Fruit fly (Drosophila melanogaster) whole organism, embryonic: ENCODE data around the gene mAChR-B.
A peak's percentile ranks its signal among the peaks of the same experiment; 100 is the strongest.

ENCODE experiments used
- Adf1 ChIP-seq: fragments of 200-800 bp; sonication (Bioruptor generic); IDR thresholded peaks from 2 replicates; pipeline ENCODE4 v1.3.6; 2022; ENCODE audit warnings: missing biosample characterization, missing genetic modification characterization
- Antp ChIP-seq: fragments of 200-800 bp; sonication (Bioruptor generic); optimal IDR thresholded peaks from 3 replicates; lab custom pipeline; 2016; ENCODE audit warnings: missing biosample characterization, missing genetic modification characterization
- Blimp-1 ChIP-seq: fragments of 200-800 bp; sonication (Bioruptor generic); optimal IDR thresholded peaks from 3 replicates; lab custom pipeline; 2018; ENCODE audit warnings: missing biosample characterization, missing genetic modification characterization, mild to moderate bottlenecking, moderate library complexity, missing genetic modification reagents
- CG14050 ChIP-seq: fragments of 200-800 bp; sonication (Bioruptor generic); IDR thresholded peaks from 3 replicates; pipeline ENCODE4 v1.3.6; 2022; ENCODE audit warnings: missing biosample characterization, missing genetic modification characterization
- CG14667 ChIP-seq: fragments of 200-800 bp; sonication (Bioruptor generic); IDR thresholded peaks from 2 replicates; pipeline ENCODE4 v1.3.6; 2022; ENCODE audit warnings: missing biosample characterization, missing genetic modification characterization
- CG14965 ChIP-seq: fragments of 200-800 bp; sonication (Bioruptor generic); optimal IDR thresholded peaks from 2 replicates; lab custom pipeline; 2016; ENCODE audit warnings: missing biosample characterization, missing genetic modification characterization, borderline replicate concordance
- CG1529 ChIP-seq: fragments of 200-800 bp; sonication (Bioruptor generic); optimal IDR thresholded peaks from 3 replicates; lab custom pipeline; 2018; ENCODE audit warnings: missing biosample characterization, missing genetic modification characterization
- CG1647 ChIP-seq: fragments of 200-800 bp; sonication (Bioruptor generic); optimal IDR thresholded peaks from 3 replicates; lab custom pipeline; 2016; ENCODE audit warnings: missing biosample characterization, missing genetic modification characterization
- CG17359 ChIP-seq: fragments of 200-800 bp; sonication (Bioruptor generic); optimal IDR thresholded peaks from 3 replicates; lab custom pipeline; 2018; ENCODE audit warnings: missing biosample characterization, mild to moderate bottlenecking, missing genetic modification characterization, moderate library complexity
- CG17385 ChIP-seq: fragments of 200-800 bp; sonication (Bioruptor generic); optimal IDR thresholded peaks from 3 replicates; lab custom pipeline; 2018; ENCODE audit warnings: missing biosample characterization, mild to moderate bottlenecking, missing genetic modification characterization
- CG1792 ChIP-seq: fragments of 200-800 bp; sonication (Bioruptor generic); optimal IDR thresholded peaks from 2 replicates; lab custom pipeline; 2016; ENCODE audit warnings: missing biosample characterization, missing genetic modification characterization
- CG18262 ChIP-seq: fragments of 200-800 bp; optimal IDR thresholded peaks from 3 replicates; lab custom pipeline; 2019; ENCODE audit warnings: missing biosample characterization, mild to moderate bottlenecking, missing genetic modification characterization, moderate library complexity
- CG18599 ChIP-seq: fragments of 200-800 bp; sonication (Bioruptor generic); optimal IDR thresholded peaks from 3 replicates; lab custom pipeline; 2017; ENCODE audit warnings: missing biosample characterization, missing genetic modification characterization, mild to moderate bottlenecking, moderate library complexity, missing genetic modification reagents
- CG4360 ChIP-seq: fragments of 200-800 bp; sonication (Bioruptor generic); IDR thresholded peaks from 2 replicates; pipeline ENCODE4 v1.3.6; 2022; ENCODE audit warnings: missing biosample characterization, missing genetic modification characterization
- CG4617 ChIP-seq: fragments of 200-800 bp; sonication (Bioruptor generic); optimal IDR thresholded peaks from 3 replicates; lab custom pipeline; 2016; ENCODE audit warnings: missing biosample characterization, missing genetic modification characterization, borderline replicate concordance
- CG5953 ChIP-seq: fragments of 200-800 bp; sonication (Bioruptor generic); IDR thresholded peaks from 2 replicates; pipeline ENCODE4 v1.3.6; 2022; ENCODE audit warnings: missing biosample characterization, missing genetic modification characterization
- CG6254 ChIP-seq: fragments of 200-800 bp; sonication (Bioruptor generic); optimal IDR thresholded peaks from 3 replicates; lab custom pipeline; 2017; ENCODE audit warnings: mild to moderate bottlenecking, missing biosample characterization, missing genetic modification reagents, missing genetic modification characterization
- CG7271 ChIP-seq: fragments of 200-800 bp; sonication (Bioruptor generic); optimal IDR thresholded peaks from 2 replicates; lab custom pipeline; 2018; ENCODE audit warnings: missing biosample characterization, mild to moderate bottlenecking, missing genetic modification characterization, moderate library complexity
- Dbx ChIP-seq: fragments of 200-800 bp; sonication (Bioruptor generic); IDR thresholded peaks from 3 replicates; pipeline ENCODE4 v1.3.6; 2022; ENCODE audit warnings: missing biosample characterization, missing genetic modification characterization
- Deaf1 ChIP-seq: fragments of 200-800 bp; optimal IDR thresholded peaks from 3 replicates; lab custom pipeline; 2019; ENCODE audit warnings: missing biosample characterization, mild to moderate bottlenecking, missing genetic modification characterization, moderate library complexity
- Hr3 ChIP-seq: fragments of 200-800 bp; sonication (Bioruptor generic); optimal IDR thresholded peaks from 3 replicates; lab custom pipeline; 2016; ENCODE audit warnings: missing biosample characterization, missing genetic modification characterization
- Kr ChIP-seq: fragments of 200-800 bp; sonication (Bioruptor generic); optimal IDR thresholded peaks from 2 replicates; lab custom pipeline; 2017; ENCODE audit warnings: missing biosample characterization, mild to moderate bottlenecking, missing genetic modification characterization
- Mes4 ChIP-seq: fragments of 200-800 bp; sonication (Bioruptor generic); optimal IDR thresholded peaks from 2 replicates; lab custom pipeline; 2016; ENCODE audit warnings: missing biosample characterization, missing genetic modification characterization
- Myb ChIP-seq: fragments of 200-800 bp; sonication (Bioruptor generic); optimal IDR thresholded peaks from 2 replicates; lab custom pipeline; 2016; ENCODE audit warnings: missing biosample characterization, missing genetic modification characterization
- Nf-YA ChIP-seq: fragments of 200-800 bp; sonication (Bioruptor generic); IDR thresholded peaks from 2 replicates; pipeline ENCODE4 v1.3.6; 2022; ENCODE audit warnings: missing biosample characterization, missing genetic modification characterization
- Optix ChIP-seq: fragments of 200-800 bp; sonication (Bioruptor generic); IDR thresholded peaks from 3 replicates; pipeline ENCODE4 v1.3.6; 2022; ENCODE audit warnings: missing biosample characterization, missing genetic modification characterization
- Trl ChIP-seq, 3 experiments: fragments of >200 bp in 2 of 3; fragments of 200-800 bp in 1 of 3; sonication (Bioruptor generic) in 1 of 3; optimal IDR thresholded peaks; 2 replicates in 1 of 3; 3 replicates in 2 of 3; lab custom pipeline; 2016 to 2017; ENCODE audit warnings: missing biosample characterization in 1 of 3, missing genetic modification characterization in 1 of 3
- aop ChIP-seq: fragments of 200-800 bp; sonication (Bioruptor generic); IDR thresholded peaks from 2 replicates; pipeline ENCODE4 v1.3.6; 2022; ENCODE audit warnings: missing biosample characterization, missing genetic modification characterization
- ap ChIP-seq: fragments of 200-800 bp; sonication (Bioruptor generic); IDR thresholded peaks from 2 replicates; pipeline ENCODE4 v1.3.6; 2022; ENCODE audit warnings: missing biosample characterization, missing genetic modification characterization
- ara ChIP-seq: fragments of 200-800 bp; sonication (Bioruptor generic); IDR thresholded peaks from 2 replicates; pipeline ENCODE4 v1.3.6; 2022; ENCODE audit warnings: missing biosample characterization, missing genetic modification characterization
- br ChIP-seq: fragments of >200 bp; optimal IDR thresholded peaks from 2 replicates; lab custom pipeline; 2017
- cwo ChIP-seq: fragments of 200-800 bp; sonication (Bioruptor generic); optimal IDR thresholded peaks from 3 replicates; lab custom pipeline; 2017; ENCODE audit warnings: missing biosample characterization, missing genetic modification characterization, mild to moderate bottlenecking, moderate library complexity, missing genetic modification reagents
- dmrt99B ChIP-seq: fragments of 200-800 bp; sonication (Bioruptor generic); optimal IDR thresholded peaks from 2 replicates; lab custom pipeline; 2018; ENCODE audit warnings: missing biosample characterization, mild to moderate bottlenecking, missing genetic modification characterization, moderate library complexity
- ewg ChIP-seq: fragments of 200-800 bp; sonication (Bioruptor generic); optimal IDR thresholded peaks from 3 replicates; lab custom pipeline; 2017; ENCODE audit warnings: mild to moderate bottlenecking, missing biosample characterization, missing genetic modification reagents, missing genetic modification characterization
- fu2 ChIP-seq: fragments of 200-800 bp; sonication (Bioruptor generic); optimal IDR thresholded peaks from 2 replicates; lab custom pipeline; 2016; ENCODE audit warnings: missing biosample characterization, missing genetic modification characterization
- lbe ChIP-seq: fragments of 200-800 bp; sonication (Bioruptor generic); optimal IDR thresholded peaks from 2 replicates; lab custom pipeline; 2016; ENCODE audit warnings: missing biosample characterization, mild to moderate bottlenecking, missing genetic modification characterization
- luna ChIP-seq: fragments of 200-800 bp; sonication (Bioruptor generic); optimal IDR thresholded peaks from 2 replicates; lab custom pipeline; 2016; ENCODE audit warnings: missing biosample characterization, missing genetic modification characterization
- mirr ChIP-seq: fragments of 200-800 bp; sonication (Bioruptor generic); optimal IDR thresholded peaks from 3 replicates; lab custom pipeline; 2018; ENCODE audit warnings: missing biosample characterization, mild to moderate bottlenecking, missing genetic modification characterization
- mld ChIP-seq: fragments of 200-800 bp; sonication (Bioruptor generic); IDR thresholded peaks from 3 replicates; pipeline ENCODE4 v1.3.6; 2022; ENCODE audit warnings: missing biosample characterization, missing genetic modification characterization; ENCODE audit not compliant: partially characterized antibody
- nau ChIP-seq: fragments of 200-800 bp; sonication (Bioruptor generic); optimal IDR thresholded peaks from 3 replicates; lab custom pipeline; 2017; ENCODE audit warnings: missing biosample characterization, mild to moderate bottlenecking, missing genetic modification characterization, missing genetic modification reagents
- nerfin-1 ChIP-seq: fragments of 200-800 bp; sonication (Bioruptor generic); optimal IDR thresholded peaks from 3 replicates; lab custom pipeline; 2019; ENCODE audit warnings: missing biosample characterization, mild to moderate bottlenecking, missing genetic modification characterization, moderate library complexity
- sisA ChIP-seq: fragments of 200-800 bp; sonication (Bioruptor generic); IDR thresholded peaks from 2 replicates; pipeline ENCODE4 v1.3.6; 2022; ENCODE audit warnings: missing biosample characterization, missing genetic modification characterization
- sna ChIP-seq: fragments of 200-800 bp; sonication (Bioruptor generic); IDR thresholded peaks from 2 replicates; pipeline ENCODE4 v1.3.6; 2022; ENCODE audit warnings: missing biosample characterization, missing genetic modification characterization; ENCODE audit not compliant: partially characterized antibody
- sqz ChIP-seq: fragments of 200-800 bp; sonication (Bioruptor generic); optimal IDR thresholded peaks from 3 replicates; lab custom pipeline; 2018; ENCODE audit warnings: missing biosample characterization, mild to moderate bottlenecking, missing genetic modification characterization
- sr ChIP-seq: fragments of 200-800 bp; sonication (Bioruptor generic); IDR thresholded peaks from 3 replicates; pipeline ENCODE4 v1.3.6; 2022; ENCODE audit warnings: missing biosample characterization, missing genetic modification characterization
- tna ChIP-seq: fragments of 200-800 bp; sonication (Bioruptor generic); IDR thresholded peaks from 2 replicates; pipeline ENCODE4 v1.3.6; 2022; ENCODE audit warnings: missing biosample characterization, missing genetic modification characterization; ENCODE audit not compliant: partially characterized antibody
- tup ChIP-seq: fragments of 200-800 bp; sonication (Bioruptor generic); optimal IDR thresholded peaks from 2 replicates; lab custom pipeline; 2016; ENCODE audit warnings: missing biosample characterization, mild to moderate bottlenecking, missing genetic modification characterization, moderate library complexity
- unpg ChIP-seq: fragments of 200-800 bp; sonication (Bioruptor generic); optimal IDR thresholded peaks from 3 replicates; lab custom pipeline; 2018; ENCODE audit warnings: missing biosample characterization, mild to moderate bottlenecking, missing genetic modification characterization, moderate library complexity
- vnd ChIP-seq: fragments of 200-800 bp; sonication (Bioruptor generic); IDR thresholded peaks from 3 replicates; pipeline ENCODE4 v1.3.6; 2022; ENCODE audit warnings: missing biosample characterization, missing genetic modification characterization; ENCODE audit not compliant: partially characterized antibody
- vvl ChIP-seq: fragments of 200-800 bp; sonication (Bioruptor generic); IDR thresholded peaks from 2 replicates; pipeline ENCODE4 v1.3.6; 2022; ENCODE audit warnings: missing biosample characterization, missing genetic modification characterization
- zfh1 ChIP-seq: fragments of 200-800 bp; sonication (Bioruptor generic); IDR thresholded peaks from 3 replicates; pipeline ENCODE4 v1.3.6; 2022; ENCODE audit warnings: missing biosample characterization, missing genetic modification characterization

mAChR-B gene

dm6 chr3R:8105088-8105542, 46.0 kb downstream of the mAChR-B start, which contains the start of gene puc (continued):
- TF ChIP-seq Antp (GFP tag; lab: Kevin White, UChicago): no peak
- no peak for TF ChIP-seq Trl (optimal IDR thresholded peaks at IDR 0.05; lab: Kevin White, UChicago)
- peak; percentile 26 for TF ChIP-seq Trl (GFP tag; optimal IDR thresholded peaks at IDR 0.05; lab: Kevin White, UChicago)
- TF ChIP-seq ewg (GFP tag; lab: Kevin White, UChicago): peak; percentile 19
- TF ChIP-seq CG14965 (GFP tag; lab: Kevin White, UChicago): no peak
- TF ChIP-seq ap (GFP tag; lab: Robert Waterston, UW): no peak
- no peak for TF ChIP-seq br
- no peak for TF ChIP-seq tna (GFP tag; lab: Robert Waterston, UW)
- TF ChIP-seq Kr (GFP tag; lab: Kevin White, UChicago): no peak
- TF ChIP-seq CG17385: peak; percentile 67
- TF ChIP-seq dmrt99B (tag; lab: Kevin White, UChicago): peak; percentile 17
- no peak for TF ChIP-seq sna (GFP tag; lab: Robert Waterston, UW)
- TF ChIP-seq CG5953 (GFP tag; lab: Robert Waterston, UW): no peak
- TF ChIP-seq CG18262 (tag; lab: Kevin White, UChicago): peak; percentile 3
- TF ChIP-seq nerfin-1 (tag; lab: Kevin White, UChicago): no peak
- TF ChIP-seq nau (GFP tag; lab: Kevin White, UChicago): peak; percentile 39
- TF ChIP-seq CG1792: no peak
- peak; percentile 8 for TF ChIP-seq sqz (GFP tag; lab: Kevin White, UChicago)
- peak; percentile 82 for TF ChIP-seq Deaf1 (tag; lab: Kevin White, UChicago)
- no peak for TF ChIP-seq vvl (GFP tag; lab: Robert Waterston, UW)
- TF ChIP-seq CG1647: no peak
- no peak for TF ChIP-seq Adf1 (GFP tag; lab: Robert Waterston, UW)
- TF ChIP-seq CG6254 (GFP tag; lab: Kevin White, UChicago): no peak
- TF ChIP-seq unpg: no peak
- no peak for TF ChIP-seq aop (GFP tag; lab: Robert Waterston, UW)
- TF ChIP-seq sisA: no peak
- TF ChIP-seq Mes4 (GFP tag; lab: Kevin White, UChicago): no peak
- TF ChIP-seq Hr3 (GFP tag; lab: Kevin White, UChicago): no peak
- no peak for TF ChIP-seq CG4617 (GFP tag; lab: Kevin White, UChicago)
- TF ChIP-seq CG14667: no peak
- TF ChIP-seq Myb (GFP tag; lab: Kevin White, UChicago): peak; percentile 77
- TF ChIP-seq mld (GFP tag; lab: Robert Waterston, UW): no peak
- TF ChIP-seq fu2: no peak
- TF ChIP-seq CG4360 (GFP tag; lab: Robert Waterston, UW): no peak
- TF ChIP-seq sr (GFP tag; lab: Robert Waterston, UW): no peak
- TF ChIP-seq zfh1 (GFP tag; lab: Robert Waterston, UW): no peak
- peak; percentile 54 for TF ChIP-seq mirr
- no peak for TF ChIP-seq CG14050 (GFP tag; lab: Robert Waterston, UW)
- TF ChIP-seq ara (GFP tag; lab: Robert Waterston, UW): no peak
- TF ChIP-seq lbe (GFP tag; lab: Kevin White, UChicago): no peak
- no peak for TF ChIP-seq luna
- TF ChIP-seq tup (GFP tag; lab: Kevin White, UChicago): peak; percentile 6
- TF ChIP-seq CG1529 (GFP tag; lab: Kevin White, UChicago): no peak
- peak; percentile 37 for TF ChIP-seq CG18599 (GFP tag; lab: Kevin White, UChicago)
- no peak for TF ChIP-seq cwo
- no peak for TF ChIP-seq Nf-YA (GFP tag; lab: Robert Waterston, UW)
- TF ChIP-seq Dbx (GFP tag; lab: Robert Waterston, UW): no peak
- TF ChIP-seq Optix (GFP tag; lab: Robert Waterston, UW): no peak
- TF ChIP-seq vnd: no peak
- TF ChIP-seq CG7271 (tag; lab: Kevin White, UChicago): no peak
- no peak for TF ChIP-seq Blimp-1 (GFP tag; lab: Kevin White, UChicago)
- TF ChIP-seq CG17359 (tag; lab: Kevin White, UChicago): peak; percentile 51
